Fruit fly (Drosophila melanogaster) S2 (cell line): ENCODE results near the gene Srrm1.

Experiments
- CG8478 ChIP-seq: fragments of >200 bp; optimal IDR thresholded peaks from 2 replicates; lab custom pipeline; 2018
- CTCF ChIP-seq, 2 experiments: fragments of >200 bp; optimal IDR thresholded peaks; 2 replicates each; lab custom pipeline; 2018

dm6 chr3L:13080418-13080817 lies 43.8 kb downstream of the Srrm1 start:
- TF ChIP-seq CG8478 (no peak), CTCF (optimal IDR thresholded peaks at IDR 0.05; lab: Kevin White, UChicago) (no peak)
